Worm (Caenorhabditis elegans): ENCODE measurements around the gene unc-10.

ce11 chrX:7329601-7330000 lies 49.5 kb upstream of the unc-10 start, which contains the start of gene ttr-59:
- TF ChIP-seq nhr-11 (tag; optimal IDR thresholded peaks at IDR 0.05) (no peak), pha-4 (tag; optimal IDR thresholded peaks at IDR 0.05) (no peak), lin-15B (tag; optimal IDR thresholded peaks at IDR 0.05) (no peak), egl-27 (tag; optimal IDR thresholded peaks at IDR 0.05) (no peak), aly-2 (tag; optimal IDR thresholded peaks at IDR 0.05) (no peak), ceh-82 (tag; optimal IDR thresholded peaks at IDR 0.05) (no peak), fkh-10 (GFP tag; optimal IDR thresholded peaks at IDR 0.05) (no peak), nhr-23 (tag; optimal IDR thresholded peaks at IDR 0.05) (peak; percentile 51), mml-1 (tag; optimal IDR thresholded peaks at IDR 0.05) (no peak), nhr-237 (tag; optimal IDR thresholded peaks at IDR 0.05) (no peak), ztf-11 (tag; optimal IDR thresholded peaks at IDR 0.05) (no peak), ceh-28 (tag; optimal IDR thresholded peaks at IDR 0.05) (no peak), fos-1 (tag; optimal IDR thresholded peaks at IDR 0.05) (no peak)

Data from whole organism, L3 larva.